Fruit fly (Drosophila melanogaster): ENCODE data around the gene Gs2.
A peak's percentile ranks its signal among the peaks of the same experiment; 100 is the strongest.

dm6 chrX:11425956-11426598, 3.4 kb downstream of the Gs2 start:
- TF ChIP-seq CG12768 (GFP tag; optimal IDR thresholded peaks at IDR 0.05) (no peak), CG7101 (tag; optimal IDR thresholded peaks at IDR 0.05) (peak; percentile 54), kay (GFP tag; ENCODE audit: borderline replicate concordance) (peak; percentile 90)

Measured in whole organism, adult.